Worm (Caenorhabditis elegans) whole organism, late embryonic: ENCODE data around the gene tomm-70.

Experiments used
- C08G9.2 ChIP-seq: sonication (generic microtip); optimal IDR thresholded peaks from 2 replicates; lab custom pipeline; 2016; ENCODE audit warnings: mild to moderate bottlenecking, missing genetic modification characterization, moderate library complexity, missing compliant biosample characterization
- C38D4.7 ChIP-seq: fragments of 200-800 bp; sonication (Bioruptor generic); optimal IDR thresholded peaks from 2 replicates; lab custom pipeline; 2018; ENCODE audit warnings: mild to moderate bottlenecking, missing genetic modification characterization, moderate library complexity, missing compliant biosample characterization
- F13H6.1 ChIP-seq: sonication (generic microtip); optimal IDR thresholded peaks from 2 replicates; lab custom pipeline; 2016; ENCODE audit warnings: missing genetic modification characterization, missing compliant biosample characterization
- K02D7.2 ChIP-seq: sonication (generic microtip); optimal IDR thresholded peaks from 2 replicates; lab custom pipeline; 2017; ENCODE audit warnings: mild to moderate bottlenecking, missing genetic modification characterization, missing compliant biosample characterization
- K09A11.1 ChIP-seq: sonication (generic microtip); optimal IDR thresholded peaks from 2 replicates; lab custom pipeline; 2017; ENCODE audit warnings: antibody characterized with exemption, mild to moderate bottlenecking, missing genetic modification characterization, missing compliant biosample characterization; ENCODE audit not compliant: insufficient read depth
- Y22D7AL.16 ChIP-seq: sonication (generic microtip); optimal IDR thresholded peaks from 2 replicates; lab custom pipeline; 2016; ENCODE audit warnings: missing genetic modification characterization, missing compliant biosample characterization
- ama-1 ChIP-seq: fragments of 150-350 bp; optimal IDR thresholded peaks from 2 replicates; lab custom pipeline; 2014
- ceh-14 ChIP-seq: sonication (generic microtip); optimal IDR thresholded peaks from 2 replicates; lab custom pipeline; 2016; ENCODE audit warnings: missing genotype, missing genetic modification characterization, missing compliant biosample characterization
- ceh-18 ChIP-seq: sonication (generic microtip); optimal IDR thresholded peaks from 2 replicates; lab custom pipeline; 2016; ENCODE audit warnings: missing genetic modification characterization, missing compliant biosample characterization
- ceh-2 ChIP-seq: sonication (generic microtip); optimal IDR thresholded peaks from 2 replicates; lab custom pipeline; 2016; ENCODE audit warnings: missing genotype, missing genetic modification characterization, missing compliant biosample characterization
- ceh-22 ChIP-seq: sonication (generic microtip); optimal IDR thresholded peaks from 2 replicates; lab custom pipeline; 2017; ENCODE audit warnings: missing biosample characterization, missing genetic modification characterization
- ceh-24 ChIP-seq: sonication (generic microtip); optimal IDR thresholded peaks from 2 replicates; lab custom pipeline; 2016; ENCODE audit warnings: mild to moderate bottlenecking, missing genetic modification characterization, missing compliant biosample characterization
- ceh-45 ChIP-seq: fragments of 200-800 bp; sonication (Bioruptor generic); IDR thresholded peaks from 2 replicates; pipeline ENCODE4 v1.3.6; 2022; ENCODE audit warnings: missing genetic modification reagents, missing genetic modification characterization, missing compliant biosample characterization
- ceh-48 ChIP-seq: sonication (generic microtip); optimal IDR thresholded peaks from 2 replicates; lab custom pipeline; 2016; ENCODE audit warnings: missing genetic modification characterization, inconsistent platforms, missing compliant biosample characterization
- che-1 ChIP-seq: sonication (generic microtip); optimal IDR thresholded peaks from 2 replicates; lab custom pipeline; 2016; ENCODE audit warnings: mild to moderate bottlenecking, missing genetic modification characterization, missing compliant biosample characterization
- dmd-4 ChIP-seq: sonication (generic microtip); optimal IDR thresholded peaks from 2 replicates; lab custom pipeline; 2016; ENCODE audit warnings: borderline replicate concordance, missing genetic modification characterization, missing compliant biosample characterization
- dve-1 ChIP-seq: sonication (generic microtip); optimal IDR thresholded peaks from 2 replicates; lab custom pipeline; 2017; ENCODE audit warnings: antibody characterized with exemption, mild to moderate bottlenecking, missing genetic modification characterization, missing compliant biosample characterization
- elt-2 ChIP-seq: sonication (generic microtip); optimal IDR thresholded peaks from 2 replicates; lab custom pipeline; 2016; ENCODE audit warnings: missing genetic modification reagents, missing genetic modification characterization, missing compliant biosample characterization
- elt-4 ChIP-seq: sonication (generic microtip); optimal IDR thresholded peaks from 2 replicates; lab custom pipeline; 2016; ENCODE audit warnings: missing genetic modification characterization, missing compliant biosample characterization
- ets-4 ChIP-seq: sonication (generic microtip); optimal IDR thresholded peaks from 2 replicates; lab custom pipeline; 2016; ENCODE audit warnings: missing genetic modification characterization, missing compliant biosample characterization
- fax-1 ChIP-seq: sonication (generic microtip); optimal IDR thresholded peaks from 2 replicates; lab custom pipeline; 2016; ENCODE audit warnings: missing genotype, missing genetic modification characterization, missing compliant biosample characterization
- fkh-6 ChIP-seq: sonication (generic microtip); optimal IDR thresholded peaks from 2 replicates; lab custom pipeline; 2016; ENCODE audit warnings: missing genetic modification characterization, missing compliant biosample characterization
- gmeb-2 ChIP-seq: sonication (generic microtip); optimal IDR thresholded peaks from 2 replicates; lab custom pipeline; 2016; ENCODE audit warnings: missing genetic modification characterization, inconsistent platforms, missing compliant biosample characterization
- hlh-13 ChIP-seq: fragments of 200-800 bp; sonication (Bioruptor generic); optimal IDR thresholded peaks from 2 replicates; lab custom pipeline; 2018; ENCODE audit warnings: mild to moderate bottlenecking, missing genetic modification characterization, missing compliant biosample characterization
- hlh-15 ChIP-seq: sonication (generic microtip); optimal IDR thresholded peaks from 2 replicates; lab custom pipeline; 2016; ENCODE audit warnings: missing genetic modification characterization, missing compliant biosample characterization
- hlh-30 ChIP-seq: sonication (generic microtip); optimal IDR thresholded peaks from 2 replicates; lab custom pipeline; 2017; ENCODE audit warnings: antibody characterized with exemption, missing genetic modification characterization, missing compliant biosample characterization; ENCODE audit not compliant: insufficient read depth
- hlh-6 ChIP-seq: sonication (generic microtip); optimal IDR thresholded peaks from 2 replicates; lab custom pipeline; 2016; ENCODE audit warnings: missing genotype, missing genetic modification characterization, missing compliant biosample characterization
- hlh-8 ChIP-seq: sonication (generic microtip); optimal IDR thresholded peaks from 2 replicates; lab custom pipeline; 2016; ENCODE audit warnings: missing genotype, missing genetic modification characterization, missing compliant biosample characterization
- lim-6 ChIP-seq: sonication (generic microtip); optimal IDR thresholded peaks from 2 replicates; lab custom pipeline; 2016; ENCODE audit warnings: missing genetic modification characterization, missing compliant biosample characterization
- nfya-1 ChIP-seq: sonication (generic microtip); optimal IDR thresholded peaks from 2 replicates; lab custom pipeline; 2017; ENCODE audit warnings: missing genetic modification characterization, mild to moderate bottlenecking, missing compliant biosample characterization, antibody characterized with exemption, moderate library complexity
- nhr-232 ChIP-seq: sonication (generic microtip); optimal IDR thresholded peaks from 2 replicates; lab custom pipeline; 2016; ENCODE audit warnings: missing genetic modification characterization, missing compliant biosample characterization
- npax-4 ChIP-seq: sonication (generic microtip); optimal IDR thresholded peaks from 2 replicates; lab custom pipeline; 2016; ENCODE audit warnings: missing genetic modification characterization, missing compliant biosample characterization
- odd-2 ChIP-seq: sonication (generic microtip); optimal IDR thresholded peaks from 2 replicates; lab custom pipeline; 2017; ENCODE audit warnings: antibody characterized with exemption, mild to moderate bottlenecking, missing genetic modification characterization, missing compliant biosample characterization
- pag-3 ChIP-seq: sonication (generic microtip); optimal IDR thresholded peaks from 2 replicates; lab custom pipeline; 2016; ENCODE audit warnings: missing compliant biosample characterization, missing genetic modification characterization, borderline replicate concordance
- pat-9 ChIP-seq: fragments of 200-800 bp; sonication (Bioruptor generic); optimal IDR thresholded peaks from 2 replicates; lab custom pipeline; 2018; ENCODE audit warnings: mild to moderate bottlenecking, missing genetic modification characterization, moderate library complexity, missing compliant biosample characterization
- pha-4 ChIP-seq: fragments of 150-350 bp; optimal IDR thresholded peaks from 2 replicates; lab custom pipeline; 2018; ENCODE audit warnings: missing biosample characterization, missing genetic modification reagents, missing genetic modification characterization
- pqm-1 ChIP-seq: sonication (generic microtip); optimal IDR thresholded peaks from 2 replicates; lab custom pipeline; 2016; ENCODE audit warnings: missing genetic modification characterization, missing compliant biosample characterization
- pros-1 ChIP-seq: fragments of 150-350 bp; optimal IDR thresholded peaks from 2 replicates; lab custom pipeline; 2014; ENCODE audit warnings: missing biosample characterization, missing genetic modification reagents, missing genetic modification characterization
- ref-2 ChIP-seq: sonication (generic microtip); optimal IDR thresholded peaks from 2 replicates; lab custom pipeline; 2016; ENCODE audit warnings: missing genetic modification characterization, missing compliant biosample characterization
- rnt-1 ChIP-seq: sonication (generic microtip); optimal IDR thresholded peaks from 2 replicates; lab custom pipeline; 2016; ENCODE audit warnings: missing genetic modification characterization, missing compliant biosample characterization
- sox-4 ChIP-seq: sonication (generic microtip); optimal IDR thresholded peaks from 2 replicates; lab custom pipeline; 2017; ENCODE audit warnings: mild to moderate bottlenecking, missing genetic modification characterization, inconsistent platforms, missing compliant biosample characterization
- syd-9 ChIP-seq: sonication (generic microtip); optimal IDR thresholded peaks from 2 replicates; lab custom pipeline; 2016; ENCODE audit warnings: mild to moderate bottlenecking, missing genetic modification characterization, moderate library complexity, missing compliant biosample characterization
- tbx-7 ChIP-seq: sonication (generic microtip); optimal IDR thresholded peaks from 2 replicates; lab custom pipeline; 2016; ENCODE audit warnings: missing genotype, missing genetic modification characterization, missing compliant biosample characterization
- unc-3 ChIP-seq, 2 experiments: fragments of 200-800 bp in 1 of 2; sonication (Bioruptor generic) in 1 of 2; sonication (generic microtip) in 1 of 2; conservative IDR thresholded peaks in 1 of 2; optimal IDR thresholded peaks in 1 of 2; 2 replicates each; pipeline versions ENCODE4 v1.3.6 to Lab custom; 2016 to 2022; ENCODE audit warnings: missing compliant biosample characterization in 2 of 2, missing genetic modification characterization in 2 of 2, missing genetic modification reagents in 1 of 2
- unc-42 ChIP-seq: sonication (generic microtip); optimal IDR thresholded peaks from 2 replicates; lab custom pipeline; 2016; ENCODE audit warnings: missing genotype, missing genetic modification characterization, missing compliant biosample characterization
- unc-86 ChIP-seq: sonication (generic microtip); optimal IDR thresholded peaks from 2 replicates; lab custom pipeline; 2016; ENCODE audit warnings: missing genetic modification characterization, missing compliant biosample characterization
- zip-5 ChIP-seq: sonication (generic microtip); optimal IDR thresholded peaks from 2 replicates; lab custom pipeline; 2016; ENCODE audit warnings: missing genetic modification characterization, missing compliant biosample characterization
- ztf-16 ChIP-seq: sonication (generic microtip); optimal IDR thresholded peaks from 2 replicates; lab custom pipeline; 2017; ENCODE audit warnings: missing genetic modification characterization, missing compliant biosample characterization

The tomm-70 gene

ce11 chrIII:8754682-8755081, at the start of gene tomm-70:
Gene tomm-70, minus strand, starts transcription at chrIII:8754750.
- TF ChIP-seq Y22D7AL.16 (tag; lab: Kevin White, UChicago) (no peak), elt-2 (peak; percentile 21)

- TF ChIP-seq ceh-18 (peak; percentile 99), C38D4.7 (GFP tag; lab: Kevin White, UChicago) (no peak), lim-6 (peak; percentile 68), pqm-1 (peak; percentile 71), ztf-16 (tag; lab: Kevin White, UChicago) (peak; percentile 8), ceh-48 (no peak), dve-1 (peak; percentile 98), syd-9 (tag; lab: Kevin White, UChicago) (peak; percentile 89), che-1 (tag; lab: Kevin White, UChicago) (peak; percentile 45), ceh-14 (tag; lab: Kevin White, UChicago) (peak; percentile 72), hlh-13 (GFP tag; lab: Kevin White, UChicago) (no peak), nfya-1 (tag; lab: Kevin White, UChicago) (peak; percentile 98), pros-1 (tag; lab: Kevin White, UChicago) (peak; percentile 100), ceh-22 (tag; lab: Kevin White, UChicago) (peak; percentile 32), ama-1 (lab: Kevin White, UChicago) (peak; percentile 91), nhr-232 (tag; lab: Kevin White, UChicago) (no peak), hlh-6 (tag; lab: Kevin White, UChicago) (peak; percentile 64), odd-2 (tag; lab: Kevin White, UChicago) (no peak), pat-9 (tag; lab: Kevin White, UChicago) (no peak), ref-2 (peak; percentile 93), hlh-30 (tag; lab: Kevin White, UChicago) (peak; percentile 93), ceh-2 (tag; lab: Kevin White, UChicago) (peak; percentile 66), K02D7.2 (no peak), C08G9.2 (tag; lab: Kevin White, UChicago) (peak; percentile 58), unc-42 (tag; lab: Kevin White, UChicago) (peak; percentile 84), pha-4 (tag; lab: Kevin White, UChicago) (no peak), elt-4 (no peak), sox-4 (no peak), unc-3 (GFP tag; conservative IDR thresholded peaks at IDR 0.05; lab: Robert Waterston, UW) (no peak), unc-3 (tag; optimal IDR thresholded peaks at IDR 0.05; lab: Kevin White, UChicago) (no peak), hlh-15 (tag; lab: Kevin White, UChicago) (no peak), K09A11.1 (tag; lab: Kevin White, UChicago) (peak; percentile 81), gmeb-2 (no peak), ceh-45 (GFP tag; lab: Robert Waterston, UW) (no peak), pag-3 (tag; lab: Kevin White, UChicago) (no peak), zip-5 (tag; lab: Kevin White, UChicago) (peak; percentile 50), dmd-4 (tag; lab: Kevin White, UChicago) (peak; percentile 64), unc-86 (tag; lab: Kevin White, UChicago) (peak; percentile 29), npax-4 (tag; lab: Kevin White, UChicago) (no peak), fax-1 (tag; lab: Kevin White, UChicago) (peak; percentile 26), ceh-24 (tag; lab: Kevin White, UChicago) (no peak), Y22D7AL.16 (tag; lab: Kevin White, UChicago) (no peak), tbx-7 (tag; lab: Kevin White, UChicago) (peak; percentile 16), ets-4 (tag; lab: Kevin White, UChicago) (peak; percentile 85), hlh-8 (tag; lab: Kevin White, UChicago) (peak; percentile 78), fkh-6 (no peak), F13H6.1 (tag; lab: Kevin White, UChicago) (peak; percentile 96), rnt-1 (tag; lab: Kevin White, UChicago) (peak; percentile 95)
Measured at ce11 chrIII:8801864-8802818, 47.6 kb upstream of the tomm-70 start.
